Fruit fly (Drosophila melanogaster) whole organism, embryonic: Measurements from ENCODE around the gene RabX4.

Source experiments
- Awh ChIP-seq: fragments of 200-800 bp; sonication (Bioruptor generic); IDR thresholded peaks from 2 replicates; pipeline ENCODE4, ENCODE4 v1.3.6; 2022; ENCODE audit warnings: missing biosample characterization, missing genetic modification characterization
- Bgb ChIP-seq: fragments of 200-800 bp; sonication (Bioruptor generic); IDR thresholded peaks from 2 replicates; pipeline ENCODE4 v1.3.6; 2022; ENCODE audit warnings: missing biosample characterization, missing genetic modification characterization; ENCODE audit not compliant: partially characterized antibody
- C15 ChIP-seq: fragments of 200-800 bp; sonication (Bioruptor generic); IDR thresholded peaks from 3 replicates; pipeline ENCODE4 v1.3.6; 2022; ENCODE audit warnings: missing biosample characterization, missing genetic modification characterization
- CG10274 ChIP-seq: fragments of 200-800 bp; sonication (Bioruptor generic); optimal IDR thresholded peaks from 3 replicates; lab custom pipeline; 2017; ENCODE audit warnings: missing biosample characterization, mild to moderate bottlenecking, missing genetic modification characterization
- CG10321 ChIP-seq: fragments of 200-800 bp; sonication (Bioruptor generic); IDR thresholded peaks from 2 replicates; pipeline ENCODE4 v1.3.6; 2022; ENCODE audit warnings: missing biosample characterization, missing genetic modification characterization
- CG10654 ChIP-seq: fragments of 200-800 bp; sonication (Bioruptor generic); optimal IDR thresholded peaks from 2 replicates; lab custom pipeline; 2016; ENCODE audit warnings: missing biosample characterization, missing genetic modification characterization
- CG11456 ChIP-seq: fragments of 200-800 bp; sonication (Bioruptor generic); IDR thresholded peaks from 3 replicates; pipeline ENCODE4 v1.3.6; 2022; ENCODE audit warnings: missing biosample characterization, missing genetic modification characterization
- CG11504 ChIP-seq: fragments of 200-800 bp; sonication (Bioruptor generic); optimal IDR thresholded peaks from 3 replicates; lab custom pipeline; 2019; ENCODE audit warnings: missing biosample characterization, mild to moderate bottlenecking, missing genetic modification characterization, moderate library complexity
- CG12071 ChIP-seq: fragments of 200-800 bp; sonication (Bioruptor generic); optimal IDR thresholded peaks from 3 replicates; lab custom pipeline; 2018; ENCODE audit warnings: missing biosample characterization, mild to moderate bottlenecking, missing genetic modification characterization
- CG17802 ChIP-seq: fragments of 200-800 bp; sonication (Bioruptor generic); optimal IDR thresholded peaks from 2 replicates; lab custom pipeline; 2018; ENCODE audit warnings: missing biosample characterization, mild to moderate bottlenecking, missing genetic modification characterization, moderate library complexity
- CG17912 ChIP-seq: fragments of 200-800 bp; sonication (Bioruptor generic); optimal IDR thresholded peaks from 2 replicates; lab custom pipeline; 2018; ENCODE audit warnings: missing biosample characterization, mild to moderate bottlenecking, missing genetic modification characterization
- CG18764 ChIP-seq: fragments of 200-800 bp; sonication (Bioruptor generic); optimal IDR thresholded peaks from 3 replicates; lab custom pipeline; 2016; ENCODE audit warnings: missing biosample characterization, missing genetic modification characterization
- CG30020 ChIP-seq: fragments of 200-800 bp; optimal IDR thresholded peaks from 2 replicates; lab custom pipeline; 2019; ENCODE audit warnings: missing biosample characterization, mild to moderate bottlenecking, missing genetic modification characterization, moderate library complexity
- CG30403 ChIP-seq: fragments of 200-800 bp; sonication (Bioruptor generic); optimal IDR thresholded peaks from 3 replicates; lab custom pipeline; 2016; ENCODE audit warnings: missing biosample characterization, missing genetic modification characterization
- CG3065 ChIP-seq: fragments of 200-800 bp; sonication (Bioruptor generic); optimal IDR thresholded peaks from 2 replicates; lab custom pipeline; 2016; ENCODE audit warnings: missing biosample characterization, missing genetic modification characterization
- CG31224 ChIP-seq: fragments of 200-800 bp; sonication (Bioruptor generic); IDR thresholded peaks from 2 replicates; pipeline ENCODE4 v1.3.6; 2022; ENCODE audit warnings: missing biosample characterization, missing genetic modification characterization
- CG32772 ChIP-seq: fragments of 200-800 bp; sonication (Bioruptor generic); IDR thresholded peaks from 2 replicates; pipeline ENCODE4 v1.3.6; 2022; ENCODE audit warnings: missing biosample characterization, missing genetic modification characterization
- CG33213 ChIP-seq: fragments of 200-800 bp; sonication (Bioruptor generic); optimal IDR thresholded peaks from 3 replicates; lab custom pipeline; 2016; ENCODE audit warnings: missing biosample characterization, missing genetic modification characterization
- CG4424 ChIP-seq: fragments of 200-800 bp; sonication (Bioruptor generic); optimal IDR thresholded peaks from 3 replicates; lab custom pipeline; 2016; ENCODE audit warnings: missing biosample characterization, missing genetic modification characterization
- CG6272 ChIP-seq: fragments of 200-800 bp; sonication (Bioruptor generic); IDR thresholded peaks from 2 replicates; pipeline ENCODE4 v1.3.6; 2022; ENCODE audit warnings: missing biosample characterization, missing genetic modification characterization
- CG6791 ChIP-seq: fragments of 200-800 bp; sonication (Bioruptor generic); IDR thresholded peaks from 3 replicates; pipeline ENCODE4 v1.3.6; 2022; ENCODE audit warnings: missing biosample characterization, missing genetic modification characterization; ENCODE audit not compliant: partially characterized antibody
- D19A ChIP-seq: fragments of 200-800 bp; optimal IDR thresholded peaks from 3 replicates; lab custom pipeline; 2019; ENCODE audit warnings: missing biosample characterization, mild to moderate bottlenecking, missing genetic modification characterization, moderate library complexity
- Elba2 ChIP-seq: fragments of 200-800 bp; sonication (Bioruptor generic); optimal IDR thresholded peaks from 3 replicates; lab custom pipeline; 2016; ENCODE audit warnings: missing biosample characterization, missing genetic modification characterization
- Ets65A ChIP-seq: fragments of 200-800 bp; sonication (Bioruptor generic); peaks from one replicate; lab custom pipeline; 2016; ENCODE audit warnings: missing biosample characterization, missing genetic modification characterization
- Fer3 ChIP-seq: fragments of 200-800 bp; sonication (Bioruptor generic); optimal IDR thresholded peaks from 2 replicates; lab custom pipeline; 2018; ENCODE audit warnings: missing biosample characterization, mild to moderate bottlenecking, missing genetic modification characterization, moderate library complexity
- HmgZ ChIP-seq: fragments of 200-800 bp; sonication (Bioruptor generic); optimal IDR thresholded peaks from 2 replicates; lab custom pipeline; 2018; ENCODE audit warnings: missing biosample characterization, mild to moderate bottlenecking, missing genetic modification characterization
- Hr51 ChIP-seq, 2 experiments: fragments of 200-800 bp; sonication (Bioruptor generic); optimal IDR thresholded peaks; 2 replicates in 1 of 2; 3 replicates in 1 of 2; lab custom pipeline; 2016 to 2018; ENCODE audit warnings: missing biosample characterization in 2 of 2, missing genetic modification characterization in 2 of 2, mild to moderate bottlenecking in 1 of 2, moderate library complexity in 1 of 2
- Kr ChIP-seq: fragments of 200-800 bp; sonication (Bioruptor generic); optimal IDR thresholded peaks from 2 replicates; lab custom pipeline; 2017; ENCODE audit warnings: missing biosample characterization, mild to moderate bottlenecking, missing genetic modification characterization
- NFAT ChIP-seq: fragments of 200-800 bp; sonication (Bioruptor generic); IDR thresholded peaks from 2 replicates; pipeline ENCODE4 v1.3.6; 2022; ENCODE audit warnings: missing biosample characterization, missing genetic modification characterization
- Oaz ChIP-seq: fragments of 200-800 bp; sonication (Bioruptor generic); IDR thresholded peaks from 2 replicates; pipeline ENCODE4 v1.3.6; 2022; ENCODE audit warnings: missing biosample characterization, missing genetic modification characterization
- Pdp1 ChIP-seq, 2 experiments: fragments of 200-800 bp; sonication (Bioruptor generic); optimal IDR thresholded peaks; 3 replicates each; lab custom pipeline; 2016; ENCODE audit warnings: missing biosample characterization in 2 of 2, missing genetic modification characterization in 2 of 2, mild to moderate bottlenecking in 1 of 2, moderate library complexity in 1 of 2
- Ssrp ChIP-seq: fragments of 200-800 bp; sonication (Bioruptor generic); optimal IDR thresholded peaks from 2 replicates; lab custom pipeline; 2018; ENCODE audit warnings: missing biosample characterization, mild to moderate bottlenecking, missing genetic modification characterization, moderate library complexity
- az2 ChIP-seq: fragments of 200-800 bp; sonication (Bioruptor generic); optimal IDR thresholded peaks from 3 replicates; lab custom pipeline; 2016; ENCODE audit warnings: missing biosample characterization, missing genetic modification characterization
- ci ChIP-seq: fragments of 200-800 bp; sonication (Bioruptor generic); IDR thresholded peaks from 3 replicates; pipeline ENCODE4 v1.3.6; 2022; ENCODE audit warnings: missing biosample characterization, missing genetic modification characterization
- corto ChIP-seq: fragments of 200-800 bp; sonication (Bioruptor generic); optimal IDR thresholded peaks from 2 replicates; lab custom pipeline; 2016; ENCODE audit warnings: missing biosample characterization, mild to moderate bottlenecking, missing genetic modification characterization, moderate library complexity
- dysf ChIP-seq: fragments of 200-800 bp; sonication (Bioruptor generic); IDR thresholded peaks from 3 replicates; pipeline ENCODE4 v1.3.6; 2022; ENCODE audit warnings: missing biosample characterization, missing genetic modification characterization
- grau ChIP-seq: fragments of 200-800 bp; optimal IDR thresholded peaks from 3 replicates; lab custom pipeline; 2019; ENCODE audit warnings: missing biosample characterization, mild to moderate bottlenecking, missing genetic modification characterization, moderate library complexity
- her ChIP-seq: fragments of 200-800 bp; sonication (Bioruptor generic); optimal IDR thresholded peaks from 2 replicates; lab custom pipeline; 2016; ENCODE audit warnings: missing biosample characterization, missing genetic modification characterization
- jigr1 ChIP-seq: fragments of 200-800 bp; sonication (Bioruptor generic); IDR thresholded peaks from 3 replicates; pipeline ENCODE4 v1.3.6; 2022; ENCODE audit warnings: missing biosample characterization, missing genetic modification characterization
- mam ChIP-seq: fragments of 200-800 bp; sonication (Bioruptor generic); optimal IDR thresholded peaks from 3 replicates; lab custom pipeline; 2016; ENCODE audit warnings: missing biosample characterization, missing genetic modification characterization
- mld ChIP-seq: fragments of 200-800 bp; sonication (Bioruptor generic); IDR thresholded peaks from 3 replicates; pipeline ENCODE4 v1.3.6; 2022; ENCODE audit warnings: missing biosample characterization, missing genetic modification characterization; ENCODE audit not compliant: partially characterized antibody
- odd ChIP-seq: fragments of 200-800 bp; sonication (Bioruptor generic); optimal IDR thresholded peaks from 2 replicates; lab custom pipeline; 2017; ENCODE audit warnings: missing biosample characterization, mild to moderate bottlenecking, missing genetic modification characterization
- pum ChIP-seq: fragments of 200-800 bp; sonication (Bioruptor generic); optimal IDR thresholded peaks from 2 replicates; lab custom pipeline; 2016; ENCODE audit warnings: missing biosample characterization, missing genetic modification characterization
- repo ChIP-seq: fragments of 200-800 bp; sonication (Bioruptor generic); optimal IDR thresholded peaks from 2 replicates; lab custom pipeline; 2016; ENCODE audit warnings: missing biosample characterization, missing genetic modification characterization
- sima ChIP-seq: fragments of 200-800 bp; sonication (Bioruptor generic); optimal IDR thresholded peaks from 2 replicates; lab custom pipeline; 2016; ENCODE audit warnings: missing biosample characterization, missing genetic modification characterization
- sna ChIP-seq: fragments of 200-800 bp; sonication (Bioruptor generic); IDR thresholded peaks from 2 replicates; pipeline ENCODE4 v1.3.6; 2022; ENCODE audit warnings: missing biosample characterization, missing genetic modification characterization; ENCODE audit not compliant: partially characterized antibody
- so ChIP-seq: fragments of 200-800 bp; sonication (Bioruptor generic); IDR thresholded peaks from 3 replicates; pipeline ENCODE4 v1.3.6; 2022; ENCODE audit warnings: missing biosample characterization, missing genetic modification characterization
- sr ChIP-seq: fragments of 200-800 bp; sonication (Bioruptor generic); IDR thresholded peaks from 3 replicates; pipeline ENCODE4 v1.3.6; 2022; ENCODE audit warnings: missing biosample characterization, missing genetic modification characterization
- tin ChIP-seq: fragments of 200-800 bp; sonication (Bioruptor generic); optimal IDR thresholded peaks from 3 replicates; lab custom pipeline; 2016; ENCODE audit warnings: missing biosample characterization, missing genetic modification characterization
- trem ChIP-seq: fragments of 200-800 bp; optimal IDR thresholded peaks from 3 replicates; lab custom pipeline; 2019; ENCODE audit warnings: missing biosample characterization, mild to moderate bottlenecking, missing genetic modification characterization, moderate library complexity
- wor ChIP-seq: fragments of 200-800 bp; sonication (Bioruptor generic); IDR thresholded peaks from 2 replicates; pipeline ENCODE4 v1.3.6; 2022; ENCODE audit warnings: missing biosample characterization, missing genetic modification characterization
- yki ChIP-seq: fragments of >200 bp; optimal IDR thresholded peaks from 3 replicates; lab custom pipeline; 2018

RabX4 gene

DNA sequence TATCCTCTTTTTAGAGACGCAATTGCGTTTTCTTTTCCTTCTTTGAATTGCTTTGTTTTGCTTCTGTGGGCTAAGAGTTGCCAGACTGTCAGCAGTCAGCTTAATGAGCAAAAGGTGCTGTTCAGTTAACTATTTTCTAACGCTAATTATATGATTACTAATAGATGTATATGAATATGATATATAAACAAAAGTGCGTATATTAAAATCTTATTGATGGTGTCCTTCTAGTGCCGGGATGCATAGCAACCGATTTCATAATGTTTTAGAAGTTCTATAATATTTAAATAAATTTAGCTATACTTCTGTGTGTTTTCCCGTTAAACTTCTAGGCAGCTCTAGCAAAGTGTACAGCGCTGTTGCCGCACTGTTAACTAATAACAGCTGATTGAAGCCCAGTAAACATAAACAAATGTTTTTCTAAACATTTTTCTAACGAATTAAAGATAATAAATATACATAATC lies 1.7 kb upstream of the RabX4 start, which contains the start of the genes Kaz and CG43273 (continued):
- no peak for TF ChIP-seq wor (GFP tag; lab: Robert Waterston, UW)
- no peak for TF ChIP-seq mld (GFP tag; lab: Robert Waterston, UW)
- peak; percentile 52 for TF ChIP-seq tin
- TF ChIP-seq CG31224 (GFP tag; lab: Robert Waterston, UW): no peak; the same call in 1 of the 2 replicates
- peak; percentile 55 for TF ChIP-seq az2 (GFP tag; lab: Kevin White, UChicago)
- TF ChIP-seq Awh (GFP tag; lab: Robert Waterston, UW): no peak
- TF ChIP-seq CG10274 (GFP tag; lab: Kevin White, UChicago): no peak
- TF ChIP-seq CG33213 (GFP tag; lab: Kevin White, UChicago): no peak
- TF ChIP-seq Oaz (GFP tag; lab: Robert Waterston, UW): no peak
- TF ChIP-seq Kr (GFP tag; lab: Kevin White, UChicago): no peak
- TF ChIP-seq her: no peak
- TF ChIP-seq grau (tag; lab: Kevin White, UChicago): no peak
- no peak for TF ChIP-seq CG17912 (GFP tag; lab: Kevin White, UChicago)
- peak; percentile 87 for TF ChIP-seq Ets65A
- peak; percentile 0 for TF ChIP-seq pum (GFP tag; lab: Kevin White, UChicago)
- TF ChIP-seq Pdp1 (GFP tag; optimal IDR thresholded peaks at IDR 0.05; lab: Kevin White, UChicago): no peak
- TF ChIP-seq NFAT (GFP tag; lab: Robert Waterston, UW): no peak
- TF ChIP-seq dysf (GFP tag; lab: Robert Waterston, UW): peak; percentile 56; the same call in 1 of the 3 replicates
- TF ChIP-seq Bgb (GFP tag; lab: Robert Waterston, UW): no peak
- no peak for TF ChIP-seq corto (GFP tag; lab: Kevin White, UChicago)
- TF ChIP-seq CG6791 (GFP tag; lab: Robert Waterston, UW): no peak
- TF ChIP-seq Fer3: no peak
- TF ChIP-seq sima: no peak
- TF ChIP-seq CG6272: peak; percentile 40; the same call in 1 of the 2 replicates
- peak; percentile 86 for TF ChIP-seq trem (tag; lab: Kevin White, UChicago)
- TF ChIP-seq CG30020 (tag; lab: Kevin White, UChicago): peak; percentile 68
- peak; percentile 77 for TF ChIP-seq CG30403
- no peak for TF ChIP-seq CG3065 (GFP tag; lab: Kevin White, UChicago)
- no peak for TF ChIP-seq Elba2
- TF ChIP-seq CG32772 (GFP tag; lab: Robert Waterston, UW): no peak
- peak; percentile 66 for TF ChIP-seq Ssrp
- no peak for TF ChIP-seq CG11504 (tag; lab: Kevin White, UChicago)
- TF ChIP-seq sna: 0 out of 2 replicates have a peak, but pooled peaks have one; percentile 11
- peak; percentile 12 for TF ChIP-seq mam (GFP tag; lab: Kevin White, UChicago)
- no peak for TF ChIP-seq CG18764 (GFP tag; lab: Kevin White, UChicago)
- TF ChIP-seq so (GFP tag; lab: Robert Waterston, UW): no peak
- no peak for TF ChIP-seq CG11456 (GFP tag; lab: Robert Waterston, UW)
- TF ChIP-seq odd (GFP tag; lab: Kevin White, UChicago): no peak
- TF ChIP-seq repo (GFP tag; lab: Kevin White, UChicago): no peak
- TF ChIP-seq jigr1 (GFP tag; lab: Robert Waterston, UW): no peak
- no peak for TF ChIP-seq CG12071 (GFP tag; lab: Kevin White, UChicago)
- TF ChIP-seq C15: no peak
- peak; percentile 74 for TF ChIP-seq HmgZ (tag; lab: Kevin White, UChicago)
- no peak for TF ChIP-seq D19A (tag; lab: Kevin White, UChicago)
- no peak for TF ChIP-seq yki (lab: Kevin White, UChicago)
- TF ChIP-seq CG10654 (GFP tag; lab: Kevin White, UChicago): peak; percentile 17
- TF ChIP-seq Hr51 (GFP tag; optimal IDR thresholded peaks at IDR 0.05; lab: Kevin White, UChicago): peak in 1 of 2 experiments; percentile 13
- TF ChIP-seq ci (GFP tag; lab: Robert Waterston, UW): no peak
- peak; percentile 51 for TF ChIP-seq CG4424 (GFP tag; lab: Kevin White, UChicago)
- TF ChIP-seq sr (GFP tag; lab: Robert Waterston, UW): no peak
- TF ChIP-seq CG10321 (GFP tag; lab: Robert Waterston, UW): no peak
- no peak for TF ChIP-seq CG17802 (tag; lab: Kevin White, UChicago)
